Worm (Caenorhabditis elegans): ENCODE data around the gene C14E2.6.

Gene C14E2.6

DNA sequence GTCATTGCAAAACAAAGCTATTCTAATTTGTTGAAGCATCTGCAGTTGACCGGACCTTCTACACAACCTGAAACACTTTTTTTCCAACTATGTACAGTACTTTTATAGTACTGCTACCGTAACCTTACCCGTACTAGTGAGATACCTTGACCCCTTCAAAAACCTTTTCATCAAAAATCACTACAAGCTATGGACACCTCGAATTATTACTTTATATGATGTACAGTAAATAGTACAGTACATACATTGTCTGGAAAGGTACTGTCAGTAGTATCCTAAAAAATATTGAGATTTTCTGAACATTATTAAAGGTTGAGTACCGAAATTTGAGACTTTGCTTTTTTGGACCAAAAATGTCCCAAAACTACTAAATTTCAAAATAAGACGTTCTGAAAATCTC, 44.1 kb downstream of the C14E2.6 start:
- no peak for TF ChIP-seq blmp-1 (tag; optimal IDR thresholded peaks at IDR 0.05)
- TF ChIP-seq mls-2 (tag; optimal IDR thresholded peaks at IDR 0.05) = no peak
- no peak for TF ChIP-seq nhr-28 (tag; optimal IDR thresholded peaks at IDR 0.05)
- no peak for TF ChIP-seq nhr-76 (tag; optimal IDR thresholded peaks at IDR 0.05)
- no peak for TF ChIP-seq lin-13 (tag; optimal IDR thresholded peaks at IDR 0.05)
- TF ChIP-seq sem-2 (GFP tag; optimal IDR thresholded peaks at IDR 0.05) = no peak
- no peak for TF ChIP-seq ceh-83 (GFP tag; optimal IDR thresholded peaks at IDR 0.05)
- TF ChIP-seq elt-3 (tag; optimal IDR thresholded peaks at IDR 0.05) = no peak
- no peak for TF ChIP-seq snpc-4 (tag; optimal IDR thresholded peaks at IDR 0.05)
- no peak for TF ChIP-seq elt-1 (tag; optimal IDR thresholded peaks at IDR 0.05; ENCODE audit: borderline replicate concordance, insufficient read depth)
- TF ChIP-seq unc-39 (tag; optimal IDR thresholded peaks at IDR 0.05) = no peak
- TF ChIP-seq lsy-2 (tag; optimal IDR thresholded peaks at IDR 0.05) = no peak
- TF ChIP-seq hlh-1 (tag; optimal IDR thresholded peaks at IDR 0.05) = no peak

ce11 chrX:1777988-1778387, 51.8 kb downstream of the C14E2.6 start, which contains the start of gene elc-2:
TSS of gene elc-2 (minus strand) at chrX:1778088.
- TF ChIP-seq nhr-12 (tag; optimal IDR thresholded peaks at IDR 0.05) = no peak
- TF ChIP-seq unc-62 (GFP tag; optimal IDR thresholded peaks at IDR 0.05) = no peak
- no peak for TF ChIP-seq lsy-2 (tag; optimal IDR thresholded peaks at IDR 0.05)
- no peak for TF ChIP-seq zip-8 (tag; optimal IDR thresholded peaks at IDR 0.05)
- no peak for TF ChIP-seq lin-32 (GFP tag; optimal IDR thresholded peaks at IDR 0.05)
- TF ChIP-seq nhr-237 (tag; optimal IDR thresholded peaks at IDR 0.05) = no peak
- TF ChIP-seq sem-2 (GFP tag; optimal IDR thresholded peaks at IDR 0.05) = no peak
- no peak for TF ChIP-seq M03D4.4 (tag; optimal IDR thresholded peaks at IDR 0.05)
- TF ChIP-seq ztf-11 (tag; optimal IDR thresholded peaks at IDR 0.05) = no peak
- TF ChIP-seq bed-3 (GFP tag; optimal IDR thresholded peaks at IDR 0.05) = no peak
- TF ChIP-seq sptf-1 (tag; optimal IDR thresholded peaks at IDR 0.05) = no peak
- no peak for TF ChIP-seq ces-1 (GFP tag; optimal IDR thresholded peaks at IDR 0.05)
- no peak for TF ChIP-seq unc-39 (tag; optimal IDR thresholded peaks at IDR 0.05)
- TF ChIP-seq nhr-76 (tag; optimal IDR thresholded peaks at IDR 0.05) = no peak
- no peak for TF ChIP-seq hlh-1 (tag; optimal IDR thresholded peaks at IDR 0.05)
